Worm (Caenorhabditis elegans) whole organism, young adult: ENCODE measurements around the gene idpp-6.

Experiments used
- B0019.2 ChIP-seq: fragments of 200-800 bp; sonication (Bioruptor generic); conservative IDR thresholded peaks from 2 replicates; pipeline ENCODE4 v1.3.6; 2022; ENCODE audit warnings: missing genetic modification reagents, missing genetic modification characterization, missing compliant biosample characterization
- B0035.1 ChIP-seq: sonication (generic microtip); optimal IDR thresholded peaks from 2 replicates; lab custom pipeline; 2016; ENCODE audit warnings: missing genetic modification characterization, mild to moderate bottlenecking, missing compliant biosample characterization, missing genotype, missing genetic modification reagents
- F10E7.11 ChIP-seq: sonication (generic microtip); optimal IDR thresholded peaks from 2 replicates; lab custom pipeline; 2017; ENCODE audit warnings: mild to moderate bottlenecking, missing genetic modification characterization, moderate library complexity, missing compliant biosample characterization
- F22D6.2 ChIP-seq: sonication (generic microtip); optimal IDR thresholded peaks from 2 replicates; lab custom pipeline; 2016; ENCODE audit warnings: mild to moderate bottlenecking, missing genetic modification characterization, missing compliant biosample characterization
- F23B12.7 ChIP-seq: sonication (generic microtip); optimal IDR thresholded peaks from 2 replicates; lab custom pipeline; 2017; ENCODE audit warnings: missing genetic modification characterization, mild to moderate bottlenecking, missing compliant biosample characterization, antibody characterized with exemption, moderate library complexity; ENCODE audit not compliant: insufficient read depth
- F37B4.10 ChIP-seq: fragments of 200-800 bp; sonication (Bioruptor generic); IDR thresholded peaks from 2 replicates; pipeline ENCODE4 v1.3.6; 2022; ENCODE audit warnings: missing genetic modification characterization, missing compliant biosample characterization
- F55B11.4 ChIP-seq: sonication (generic microtip); optimal IDR thresholded peaks from 2 replicates; lab custom pipeline; 2016; ENCODE audit warnings: missing compliant biosample characterization, missing genetic modification characterization, borderline replicate concordance; ENCODE audit not compliant: insufficient read depth
- K12H6.12 ChIP-seq: fragments of 200-800 bp; sonication (Bioruptor generic); optimal IDR thresholded peaks from 2 replicates; lab custom pipeline; 2018; ENCODE audit warnings: mild to moderate bottlenecking, missing genetic modification characterization, missing compliant biosample characterization
- T07F8.4 ChIP-seq: sonication (generic microtip); optimal IDR thresholded peaks from 2 replicates; lab custom pipeline; 2016; ENCODE audit warnings: mild to moderate bottlenecking, missing genetic modification characterization, moderate library complexity, missing compliant biosample characterization
- Y53G8AR.9 ChIP-seq: fragments of 200-800 bp; sonication (Bioruptor generic); conservative IDR thresholded peaks from 2 replicates; pipeline ENCODE4 v1.3.6; 2022; ENCODE audit warnings: missing genetic modification reagents, missing genetic modification characterization, missing compliant biosample characterization
- akir-1 ChIP-seq: fragments of 200-800 bp; sonication (Bioruptor generic); optimal IDR thresholded peaks from 2 replicates; lab custom pipeline; 2018; ENCODE audit warnings: mild to moderate bottlenecking, missing genetic modification characterization, moderate library complexity, missing compliant biosample characterization
- ama-1 ChIP-seq, 3 experiments: fragments of 150-350 bp in 1 of 3; sonication (generic microtip) in 2 of 3; optimal IDR thresholded peaks; 2 replicates each; lab custom pipeline; 2014 to 2018; ENCODE audit warnings: missing biosample characterization in 2 of 3, missing genetic modification characterization in 2 of 3, missing genetic modification reagents in 2 of 3
- aptf-2 ChIP-seq: fragments of 200-800 bp; sonication (Bioruptor generic); conservative IDR thresholded peaks from 2 replicates; pipeline ENCODE4 v1.3.6; 2022; ENCODE audit warnings: missing genetic modification reagents, missing genetic modification characterization, missing compliant biosample characterization
- cebp-1 ChIP-seq, 2 experiments: fragments of 200-800 bp in 1 of 2; sonication (Bioruptor generic) in 1 of 2; sonication (generic microtip) in 1 of 2; IDR thresholded peaks in 1 of 2; optimal IDR thresholded peaks in 1 of 2; 2 replicates each; pipeline versions ENCODE4 v1.3.6 to Lab custom; 2017 to 2022; ENCODE audit warnings: missing compliant biosample characterization in 2 of 2, missing genetic modification characterization in 2 of 2, mild to moderate bottlenecking in 1 of 2, missing genetic modification reagents in 1 of 2, moderate library complexity in 1 of 2
- ceh-100 ChIP-seq: fragments of 200-800 bp; sonication (Bioruptor generic); IDR thresholded peaks from 2 replicates; pipeline ENCODE4 v1.3.6; 2022; ENCODE audit warnings: missing genetic modification reagents, missing genetic modification characterization, missing compliant biosample characterization
- egl-44 ChIP-seq: fragments of 200-800 bp; sonication (Bioruptor generic); IDR thresholded peaks from 2 replicates; pipeline ENCODE4 v1.3.6; 2022; ENCODE audit warnings: missing genetic modification reagents, missing genetic modification characterization, missing compliant biosample characterization
- ekl-4 ChIP-seq: fragments of 200-800 bp; sonication (Bioruptor generic); IDR thresholded peaks from 2 replicates; pipeline ENCODE4 v1.3.6; 2022; ENCODE audit warnings: missing genetic modification reagents, missing genetic modification characterization, missing compliant biosample characterization
- fkh-3 ChIP-seq: sonication (generic microtip); optimal IDR thresholded peaks from 2 replicates; lab custom pipeline; 2016; ENCODE audit warnings: mild to moderate bottlenecking, missing genetic modification characterization, missing compliant biosample characterization
- him-1 ChIP-seq: sonication (generic microtip); optimal IDR thresholded peaks from 2 replicates; lab custom pipeline; 2016; ENCODE audit warnings: missing genotype, missing genetic modification reagents, missing genetic modification characterization, missing compliant biosample characterization
- lag-1 ChIP-seq: fragments of 200-800 bp; sonication (Bioruptor generic); IDR thresholded peaks from 2 replicates; pipeline ENCODE4 v1.3.6; 2022; ENCODE audit warnings: missing genetic modification reagents, missing genetic modification characterization, missing compliant biosample characterization
- let-607 ChIP-seq, 2 experiments: fragments of 200-800 bp in 1 of 2; sonication (Bioruptor generic) in 1 of 2; sonication (generic microtip) in 1 of 2; optimal IDR thresholded peaks; 2 replicates each; lab custom pipeline; 2016 to 2018; ENCODE audit warnings: mild to moderate bottlenecking in 2 of 2, missing compliant biosample characterization in 2 of 2, missing genetic modification characterization in 2 of 2, moderate library complexity in 2 of 2, missing genotype in 1 of 2
- lin-35 ChIP-seq, 3 experiments: fragments of 150-350 bp in 2 of 3; sonication (generic microtip) in 1 of 3; optimal IDR thresholded peaks; 2 replicates each; lab custom pipeline; 2014 to 2018; ENCODE audit warnings: missing biosample characterization in 3 of 3, missing genetic modification characterization in 3 of 3, missing genetic modification reagents in 3 of 3
- lin-54 ChIP-seq: fragments of 200-800 bp; sonication (Bioruptor generic); optimal IDR thresholded peaks from 2 replicates; lab custom pipeline; 2018; ENCODE audit warnings: mild to moderate bottlenecking, missing genetic modification characterization, missing compliant biosample characterization
- madf-6 ChIP-seq: fragments of 200-800 bp; sonication (Bioruptor generic); IDR thresholded peaks from 2 replicates; pipeline ENCODE4 v1.3.6; 2022; ENCODE audit warnings: missing genetic modification reagents, missing genetic modification characterization, missing compliant biosample characterization
- mel-28 ChIP-seq: sonication (generic microtip); optimal IDR thresholded peaks from 2 replicates; lab custom pipeline; 2016; ENCODE audit warnings: borderline replicate concordance, mild to moderate bottlenecking, missing genetic modification characterization, missing compliant biosample characterization
- nfyb-1 ChIP-seq: fragments of 200-800 bp; sonication (Bioruptor generic); IDR thresholded peaks from 2 replicates; pipeline ENCODE4 v1.3.6; 2022; ENCODE audit warnings: missing genetic modification reagents, missing genetic modification characterization, missing compliant biosample characterization
- nhr-120 ChIP-seq: fragments of 200-800 bp; sonication (Bioruptor generic); IDR thresholded peaks from 2 replicates; pipeline ENCODE4 v1.3.6; 2022; ENCODE audit warnings: missing genetic modification characterization, missing compliant biosample characterization
- nhr-80 ChIP-seq: sonication (generic microtip); optimal IDR thresholded peaks from 2 replicates; lab custom pipeline; 2016; ENCODE audit warnings: missing genetic modification characterization, missing compliant biosample characterization
- repo-1 ChIP-seq: sonication (generic microtip); optimal IDR thresholded peaks from 2 replicates; lab custom pipeline; 2017; ENCODE audit warnings: mild to moderate bottlenecking, missing genetic modification characterization, missing compliant biosample characterization
- tbp1 ChIP-seq: fragments of 200-800 bp; sonication (Bioruptor generic); optimal IDR thresholded peaks from 2 replicates; lab custom pipeline; 2018; ENCODE audit warnings: mild to moderate bottlenecking, missing genetic modification characterization, missing compliant biosample characterization
- unc-62 ChIP-seq: fragments of 150-350 bp; optimal IDR thresholded peaks from 2 replicates; lab custom pipeline; 2014; ENCODE audit warnings: missing biosample characterization, missing genetic modification reagents, missing genetic modification characterization
- ztf-22 ChIP-seq: fragments of 200-800 bp; sonication (Bioruptor generic); optimal IDR thresholded peaks from 2 replicates; lab custom pipeline; 2018; ENCODE audit warnings: mild to moderate bottlenecking, missing genetic modification characterization, moderate library complexity, missing compliant biosample characterization
- ztf-25 ChIP-seq: fragments of 200-800 bp; sonication (Bioruptor generic); IDR thresholded peaks from 2 replicates; pipeline ENCODE4 v1.3.6; 2022; ENCODE audit warnings: missing genetic modification reagents, missing genetic modification characterization, missing compliant biosample characterization
- ztf-26 ChIP-seq: sonication (generic microtip); optimal IDR thresholded peaks from 2 replicates; lab custom pipeline; 2017; ENCODE audit warnings: missing genetic modification characterization, missing compliant biosample characterization

The idpp-6 gene

ce11 chrX:6808640-6809039, 25.7 kb downstream of the idpp-6 start (continued):
- TF ChIP-seq him-1 (tag; lab: Kevin White, UChicago): no peak

ce11 chrX:6813025-6813424, 30.1 kb downstream of the idpp-6 start:
- no peak for TF ChIP-seq akir-1 (GFP tag; lab: Kevin White, UChicago)
- TF ChIP-seq K12H6.12 (tag; lab: Kevin White, UChicago): no peak
- no peak for TF ChIP-seq F22D6.2
- no peak for TF ChIP-seq madf-6 (GFP tag; lab: Robert Waterston, UW)

ce11 chrX:6818036-6818488, 35.1 kb downstream of the idpp-6 start, which contains the start of gene dhs-28:
Gene dhs-28, plus strand, starts transcription at chrX:6818438.
- no peak for TF ChIP-seq akir-1 (GFP tag; lab: Kevin White, UChicago)
- TF ChIP-seq tbp1 (GFP tag; lab: Kevin White, UChicago): peak; percentile 23
- TF ChIP-seq unc-62 (GFP tag; lab: Kevin White, UChicago): peak; percentile 6
- no peak for TF ChIP-seq lin-35 (GFP tag; optimal IDR thresholded peaks at IDR 0.05; lab: Kevin White, UChicago)
- no peak for TF ChIP-seq B0035.1 (tag; lab: Kevin White, UChicago)
- no peak for TF ChIP-seq cebp-1 (GFP tag; IDR thresholded peaks at IDR 0.05; lab: Robert Waterston, UW)
- peak; percentile 27 for TF ChIP-seq cebp-1 (tag; optimal IDR thresholded peaks at IDR 0.05; lab: Kevin White, UChicago)
- peak; percentile 85 for TF ChIP-seq nhr-80 (tag; lab: Kevin White, UChicago)

DNA sequence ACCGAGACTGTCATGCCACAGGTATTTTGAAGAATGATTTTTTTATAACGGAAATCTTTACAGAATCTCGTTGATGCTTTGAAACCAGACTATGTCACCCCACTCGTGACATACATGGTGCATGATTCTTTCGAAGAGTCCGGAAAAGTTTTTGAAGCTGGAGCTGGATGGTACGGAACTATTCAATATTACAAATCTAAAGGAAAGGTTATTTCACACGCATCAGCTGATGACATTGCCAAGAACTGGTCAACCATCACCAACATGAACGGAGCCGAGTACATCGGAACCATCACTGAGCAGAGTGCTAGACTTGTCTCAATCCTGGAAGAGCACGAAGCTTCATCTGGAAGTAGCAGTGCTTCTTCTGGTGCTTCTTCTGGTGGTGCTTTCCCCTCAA, 36.2 kb downstream of the idpp-6 start:
- TF ChIP-seq fkh-3 (tag; lab: Kevin White, UChicago) (no peak), F22D6.2 (no peak), B0019.2 (no peak), T07F8.4 (tag; lab: Kevin White, UChicago) (no peak), lag-1 (GFP tag; lab: Robert Waterston, UW) (no peak), aptf-2 (GFP tag; lab: Robert Waterston, UW) (no peak), tbp1 (GFP tag; lab: Kevin White, UChicago) (no peak)

- TF ChIP-seq ztf-22 (GFP tag; lab: Kevin White, UChicago): no peak
- peak; percentile 52 for TF ChIP-seq nhr-80 (tag; lab: Kevin White, UChicago)
- TF ChIP-seq, all 124 proteins: peak for 1
Observed at ce11 chrX:6819633-6820032, 36.7 kb downstream of the idpp-6 start.

ce11 chrX:6822552-6822951, 39.6 kb downstream of the idpp-6 start:
- TF ChIP-seq ekl-4 (GFP tag; lab: Robert Waterston, UW) (no peak), nhr-120 (no peak), F55B11.4 (tag; lab: Kevin White, UChicago) (no peak), F37B4.10 (GFP tag; lab: Robert Waterston, UW) (no peak), F23B12.7 (tag; lab: Kevin White, UChicago) (no peak), ceh-100 (GFP tag; lab: Robert Waterston, UW) (no peak), egl-44 (GFP tag; lab: Robert Waterston, UW) (no peak), lin-54 (GFP tag; lab: Kevin White, UChicago) (no peak), ztf-26 (no peak), tbp1 (GFP tag; lab: Kevin White, UChicago) (no peak), ztf-25 (GFP tag; lab: Robert Waterston, UW) (no peak), F10E7.11 (tag; lab: Kevin White, UChicago) (no peak), mel-28 (tag; lab: Kevin White, UChicago) (no peak), nfyb-1 (GFP tag; lab: Robert Waterston, UW) (no peak), lin-35 (GFP tag; optimal IDR thresholded peaks at IDR 0.05; lab: Kevin White, UChicago) (no peak), repo-1 (tag; lab: Kevin White, UChicago) (no peak), let-607 (tag; optimal IDR thresholded peaks at IDR 0.05; lab: Kevin White, UChicago) (no peak), nhr-80 (tag; lab: Kevin White, UChicago) (no peak), ama-1 (optimal IDR thresholded peaks at IDR 0.05; lab: Kevin White, UChicago) (no peak), ama-1 (GFP tag; optimal IDR thresholded peaks at IDR 0.05; lab: Kevin White, UChicago) (no peak), Y53G8AR.9 (GFP tag; lab: Robert Waterston, UW) (no peak)
- TF ChIP-seq, all 124 proteins: peak for 0
